Fruit fly (Drosophila melanogaster) whole organism, embryonic: ENCODE data around the gene CG11052.
A peak's percentile ranks its signal among the peaks of the same experiment; 100 is the strongest.

Experiments
- Adf1 ChIP-seq: fragments of 200-800 bp; sonication (Bioruptor generic); IDR thresholded peaks from 2 replicates; pipeline ENCODE4 v1.3.6; 2022; ENCODE audit warnings: missing biosample characterization, missing genetic modification characterization
- Atf-2 ChIP-seq: fragments of 200-800 bp; sonication (Bioruptor generic); optimal IDR thresholded peaks from 2 replicates; lab custom pipeline; 2016; ENCODE audit warnings: missing biosample characterization, missing genetic modification characterization
- Bgb ChIP-seq: fragments of 200-800 bp; sonication (Bioruptor generic); IDR thresholded peaks from 2 replicates; pipeline ENCODE4 v1.3.6; 2022; ENCODE audit warnings: missing biosample characterization, missing genetic modification characterization; ENCODE audit not compliant: partially characterized antibody
- CG10321 ChIP-seq: fragments of 200-800 bp; sonication (Bioruptor generic); IDR thresholded peaks from 2 replicates; pipeline ENCODE4 v1.3.6; 2022; ENCODE audit warnings: missing biosample characterization, missing genetic modification characterization
- CG10565 ChIP-seq: fragments of 200-800 bp; sonication (Bioruptor generic); optimal IDR thresholded peaks from 3 replicates; lab custom pipeline; 2016; ENCODE audit warnings: missing biosample characterization, mild to moderate bottlenecking, missing genetic modification characterization
- CG10979 ChIP-seq: fragments of 200-800 bp; sonication (Bioruptor generic); optimal IDR thresholded peaks from 2 replicates; lab custom pipeline; 2018; ENCODE audit warnings: missing biosample characterization, mild to moderate bottlenecking, missing genetic modification characterization, moderate library complexity
- CG14014 ChIP-seq: fragments of 200-800 bp; sonication (Bioruptor generic); IDR thresholded peaks from 2 replicates; pipeline ENCODE4 v1.3.6; 2022; ENCODE audit warnings: missing biosample characterization, missing genetic modification characterization
- CG15073 ChIP-seq: fragments of 200-800 bp; sonication (Bioruptor generic); optimal IDR thresholded peaks from 2 replicates; lab custom pipeline; 2016; ENCODE audit warnings: missing biosample characterization, missing genetic modification characterization
- CG15601 ChIP-seq: fragments of 200-800 bp; sonication (Bioruptor generic); optimal IDR thresholded peaks from 3 replicates; lab custom pipeline; 2019; ENCODE audit warnings: missing biosample characterization, mild to moderate bottlenecking, missing genetic modification characterization, moderate library complexity
- CG15696 ChIP-seq: fragments of 200-800 bp; sonication (Bioruptor generic); optimal IDR thresholded peaks from 2 replicates; lab custom pipeline; 2019; ENCODE audit warnings: missing biosample characterization, mild to moderate bottlenecking, missing genetic modification characterization, moderate library complexity
- CG16813 ChIP-seq: fragments of 200-800 bp; sonication (Bioruptor generic); IDR thresholded peaks from 3 replicates; pipeline ENCODE4 v1.3.6; 2022; ENCODE audit warnings: missing biosample characterization, missing genetic modification characterization; ENCODE audit not compliant: partially characterized antibody
- CG17361 ChIP-seq: fragments of 200-800 bp; sonication (Bioruptor generic); IDR thresholded peaks from 3 replicates; pipeline ENCODE4 v1.3.6; 2022; ENCODE audit warnings: missing biosample characterization, missing genetic modification characterization
- CG17802 ChIP-seq: fragments of 200-800 bp; sonication (Bioruptor generic); optimal IDR thresholded peaks from 2 replicates; lab custom pipeline; 2018; ENCODE audit warnings: missing biosample characterization, mild to moderate bottlenecking, missing genetic modification characterization, moderate library complexity
- CG18262 ChIP-seq: fragments of 200-800 bp; optimal IDR thresholded peaks from 3 replicates; lab custom pipeline; 2019; ENCODE audit warnings: missing biosample characterization, mild to moderate bottlenecking, missing genetic modification characterization, moderate library complexity
- CG18476 ChIP-seq: fragments of 200-800 bp; sonication (Bioruptor generic); optimal IDR thresholded peaks from 2 replicates; lab custom pipeline; 2016; ENCODE audit warnings: missing biosample characterization, mild to moderate bottlenecking, missing genetic modification characterization
- CG2712 ChIP-seq: fragments of 200-800 bp; optimal IDR thresholded peaks from 3 replicates; lab custom pipeline; 2019; ENCODE audit warnings: missing biosample characterization, mild to moderate bottlenecking, missing genetic modification characterization, moderate library complexity
- CG32767 ChIP-seq: fragments of 200-800 bp; sonication (Bioruptor generic); IDR thresholded peaks from 2 replicates; pipeline ENCODE4 v1.3.6; 2022; ENCODE audit warnings: missing biosample characterization, missing genetic modification characterization
- CG32772 ChIP-seq: fragments of 200-800 bp; sonication (Bioruptor generic); IDR thresholded peaks from 2 replicates; pipeline ENCODE4 v1.3.6; 2022; ENCODE audit warnings: missing biosample characterization, missing genetic modification characterization
- CG4404 ChIP-seq: fragments of 200-800 bp; sonication (Bioruptor generic); IDR thresholded peaks from 2 replicates; pipeline ENCODE4 v1.3.6; 2022; ENCODE audit warnings: missing biosample characterization, missing genetic modification characterization
- CG5245 ChIP-seq: fragments of 200-800 bp; sonication (Bioruptor generic); optimal IDR thresholded peaks from 3 replicates; lab custom pipeline; 2016; ENCODE audit warnings: missing biosample characterization, missing genetic modification characterization
- CG7271 ChIP-seq: fragments of 200-800 bp; sonication (Bioruptor generic); optimal IDR thresholded peaks from 2 replicates; lab custom pipeline; 2018; ENCODE audit warnings: missing biosample characterization, mild to moderate bottlenecking, missing genetic modification characterization, moderate library complexity
- CG7839 ChIP-seq: fragments of 200-800 bp; sonication (Bioruptor generic); optimal IDR thresholded peaks from 3 replicates; lab custom pipeline; 2018; ENCODE audit warnings: missing biosample characterization, mild to moderate bottlenecking, missing genetic modification characterization, moderate library complexity
- CG8089 ChIP-seq: fragments of 200-800 bp; sonication (Bioruptor generic); optimal IDR thresholded peaks from 3 replicates; lab custom pipeline; 2016; ENCODE audit warnings: missing biosample characterization, missing genetic modification characterization
- CG8359 ChIP-seq: fragments of 200-800 bp; sonication (Bioruptor generic); optimal IDR thresholded peaks from 2 replicates; lab custom pipeline; 2017; ENCODE audit warnings: missing biosample characterization, mild to moderate bottlenecking, missing genetic modification characterization, borderline replicate concordance
- CG8478 ChIP-seq: fragments of >200 bp; optimal IDR thresholded peaks from 2 replicates; lab custom pipeline; 2018
- CG9817 ChIP-seq: fragments of 200-800 bp; sonication (Bioruptor generic); optimal IDR thresholded peaks from 2 replicates; lab custom pipeline; 2018; ENCODE audit warnings: missing biosample characterization, mild to moderate bottlenecking, missing genetic modification characterization, moderate library complexity
- CoRest ChIP-seq: fragments of 200-800 bp; sonication (Bioruptor generic); optimal IDR thresholded peaks from 3 replicates; lab custom pipeline; 2018; ENCODE audit warnings: missing biosample characterization, mild to moderate bottlenecking, missing genetic modification characterization, moderate library complexity
- Hey ChIP-seq: fragments of 200-800 bp; sonication (Bioruptor generic); optimal IDR thresholded peaks from 3 replicates; lab custom pipeline; 2018; ENCODE audit warnings: missing biosample characterization, mild to moderate bottlenecking, missing genetic modification characterization
- Med ChIP-seq: fragments of 200-800 bp; sonication (Bioruptor generic); peaks from one replicate; lab custom pipeline; 2016; ENCODE audit warnings: missing biosample characterization, missing genetic modification characterization, mild to moderate bottlenecking, inconsistent platforms, moderate library complexity
- Oaz ChIP-seq: fragments of 200-800 bp; sonication (Bioruptor generic); IDR thresholded peaks from 2 replicates; pipeline ENCODE4 v1.3.6; 2022; ENCODE audit warnings: missing biosample characterization, missing genetic modification characterization
- Spps ChIP-seq: fragments of 200-800 bp; sonication (Bioruptor generic); optimal IDR thresholded peaks from 2 replicates; lab custom pipeline; 2018; ENCODE audit warnings: missing biosample characterization, mild to moderate bottlenecking, missing genetic modification characterization
- amos ChIP-seq: fragments of 200-800 bp; sonication (Bioruptor generic); IDR thresholded peaks from 2 replicates; pipeline ENCODE4 v1.3.6; 2022; ENCODE audit warnings: missing biosample characterization, missing genetic modification characterization; ENCODE audit not compliant: partially characterized antibody
- bigmax ChIP-seq: fragments of 200-800 bp; sonication (Bioruptor generic); optimal IDR thresholded peaks from 2 replicates; lab custom pipeline; 2018; ENCODE audit warnings: missing biosample characterization, mild to moderate bottlenecking, missing genetic modification characterization
- chm ChIP-seq: fragments of 200-800 bp; sonication (Bioruptor generic); IDR thresholded peaks from 2 replicates; pipeline ENCODE4 v1.3.6; 2022; ENCODE audit warnings: missing biosample characterization, missing genetic modification characterization
- ci ChIP-seq: fragments of 200-800 bp; sonication (Bioruptor generic); IDR thresholded peaks from 3 replicates; pipeline ENCODE4 v1.3.6; 2022; ENCODE audit warnings: missing biosample characterization, missing genetic modification characterization
- dysf ChIP-seq: fragments of 200-800 bp; sonication (Bioruptor generic); IDR thresholded peaks from 3 replicates; pipeline ENCODE4 v1.3.6; 2022; ENCODE audit warnings: missing biosample characterization, missing genetic modification characterization
- grau ChIP-seq: fragments of 200-800 bp; optimal IDR thresholded peaks from 3 replicates; lab custom pipeline; 2019; ENCODE audit warnings: missing biosample characterization, mild to moderate bottlenecking, missing genetic modification characterization, moderate library complexity
- grn ChIP-seq: fragments of 200-800 bp; sonication (Bioruptor generic); optimal IDR thresholded peaks from 3 replicates; lab custom pipeline; 2017; ENCODE audit warnings: missing biosample characterization, missing genetic modification characterization
- hth ChIP-seq: fragments of >200 bp; optimal IDR thresholded peaks from 2 replicates; lab custom pipeline; 2017; ENCODE audit warnings: inconsistent platforms
- lmd ChIP-seq: fragments of 200-800 bp; sonication (Bioruptor generic); IDR thresholded peaks from 2 replicates; pipeline ENCODE4 v1.3.6; 2022; ENCODE audit warnings: missing biosample characterization, missing genetic modification characterization
- nom ChIP-seq: fragments of 200-800 bp; sonication (Bioruptor generic); optimal IDR thresholded peaks from 2 replicates; lab custom pipeline; 2017; ENCODE audit warnings: missing biosample characterization, missing genetic modification characterization, mild to moderate bottlenecking, moderate library complexity, missing genetic modification reagents
- pita ChIP-seq: fragments of 200-800 bp; sonication (Bioruptor generic); optimal IDR thresholded peaks from 2 replicates; lab custom pipeline; 2017; ENCODE audit warnings: missing biosample characterization, mild to moderate bottlenecking, missing genetic modification characterization
- rib ChIP-seq: fragments of 200-800 bp; sonication (Bioruptor generic); IDR thresholded peaks from 2 replicates; pipeline ENCODE4 v1.3.6; 2022; ENCODE audit warnings: missing biosample characterization, missing genetic modification characterization
- ro ChIP-seq: fragments of 200-800 bp; sonication (Bioruptor generic); IDR thresholded peaks from 2 replicates; pipeline ENCODE4 v1.3.6; 2022; ENCODE audit warnings: missing biosample characterization, missing genetic modification characterization
- row ChIP-seq: fragments of 200-800 bp; sonication (Bioruptor generic); IDR thresholded peaks from 3 replicates; pipeline ENCODE4 v1.3.6; 2022; ENCODE audit warnings: missing biosample characterization, missing genetic modification characterization
- trem ChIP-seq: fragments of 200-800 bp; optimal IDR thresholded peaks from 3 replicates; lab custom pipeline; 2019; ENCODE audit warnings: missing biosample characterization, mild to moderate bottlenecking, missing genetic modification characterization, moderate library complexity
- twi ChIP-seq: fragments of 200-800 bp; optimal IDR thresholded peaks from 2 replicates; lab custom pipeline; 2019; ENCODE audit warnings: missing biosample characterization, mild to moderate bottlenecking, missing genetic modification characterization, moderate library complexity
- zen ChIP-seq: fragments of 200-800 bp; sonication (Bioruptor generic); optimal IDR thresholded peaks from 3 replicates; lab custom pipeline; 2018; ENCODE audit warnings: missing biosample characterization, mild to moderate bottlenecking, missing genetic modification characterization, moderate library complexity
- zf30C ChIP-seq: fragments of 200-800 bp; sonication (Bioruptor generic); optimal IDR thresholded peaks from 3 replicates; lab custom pipeline; 2018; ENCODE audit warnings: missing biosample characterization, mild to moderate bottlenecking, missing genetic modification characterization

The CG11052 gene

DNA sequence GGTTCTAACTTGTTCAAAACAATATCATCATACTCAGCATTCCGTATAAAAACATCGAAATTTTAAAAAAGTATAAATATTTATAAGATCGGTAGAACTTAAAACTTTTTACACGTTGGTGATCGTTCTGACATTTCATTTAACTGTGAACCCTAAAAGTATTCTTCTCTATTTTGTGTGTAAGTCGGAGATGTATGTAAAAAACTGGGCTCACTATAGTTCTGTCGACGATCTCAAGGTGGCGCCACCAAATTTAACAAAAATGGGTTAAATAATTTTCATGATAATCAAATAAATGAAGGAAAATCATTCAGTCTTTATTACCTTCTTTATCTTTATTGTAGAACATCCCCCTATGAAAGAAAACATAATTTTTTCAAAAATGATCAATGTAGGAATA, 27.7 kb downstream of the CG11052 start (continued):
- TF ChIP-seq trem = peak; percentile 15
- TF ChIP-seq CG9817 = no peak
- TF ChIP-seq bigmax (GFP tag; lab: Kevin White, UChicago) = no peak
- peak; percentile 3 for TF ChIP-seq CG15696 (tag; lab: Kevin White, UChicago)
- peak; percentile 18 for TF ChIP-seq CG15601 (tag; lab: Kevin White, UChicago)
- no peak for TF ChIP-seq CG10565 (GFP tag; lab: Kevin White, UChicago)
- peak; percentile 16 for TF ChIP-seq CG7839 (tag; lab: Kevin White, UChicago)
- TF ChIP-seq Adf1 = no peak
- peak; percentile 25 for TF ChIP-seq CG2712 (tag; lab: Kevin White, UChicago)
- TF ChIP-seq CG15073 (GFP tag; lab: Kevin White, UChicago) = no peak
- peak; percentile 22 for TF ChIP-seq CG18262 (tag; lab: Kevin White, UChicago)
- TF ChIP-seq CG4404 (GFP tag; lab: Robert Waterston, UW) = no peak
- TF ChIP-seq chm = no peak
- TF ChIP-seq Hey (tag; lab: Kevin White, UChicago) = no peak
- no peak for TF ChIP-seq CG17802 (tag; lab: Kevin White, UChicago)
- TF ChIP-seq grau = peak; percentile 12
- TF ChIP-seq grn (GFP tag; lab: Kevin White, UChicago) = no peak
- TF ChIP-seq CG8089 (GFP tag; lab: Kevin White, UChicago) = no peak
- no peak for TF ChIP-seq CG32767 (GFP tag; lab: Robert Waterston, UW)
- TF ChIP-seq Bgb (GFP tag; lab: Robert Waterston, UW) = peak; percentile 63
- TF ChIP-seq Med (GFP tag; lab: Kevin White, UChicago) = peak; percentile 74
- no peak for TF ChIP-seq CG18476 (GFP tag; lab: Kevin White, UChicago)
- peak; percentile 2 for TF ChIP-seq pita (GFP tag; lab: Kevin White, UChicago)
- peak; percentile 65 for TF ChIP-seq amos (GFP tag; lab: Robert Waterston, UW)
- TF ChIP-seq CG17361 (GFP tag; lab: Robert Waterston, UW) = peak; percentile 35; the same call in 1 of the 3 replicates
- TF ChIP-seq CG10979 = peak; percentile 10
- TF ChIP-seq CG16813 (GFP tag; lab: Robert Waterston, UW) = 0 out of 3 replicates have a peak, but pooled peaks have one; percentile 35
- TF ChIP-seq CoRest (tag; lab: Kevin White, UChicago) = peak; percentile 8
- TF ChIP-seq ro (GFP tag; lab: Robert Waterston, UW) = no peak
- no peak for TF ChIP-seq Spps (tag; lab: Kevin White, UChicago)
- no peak for TF ChIP-seq CG10321 (GFP tag; lab: Robert Waterston, UW)
- no peak for TF ChIP-seq lmd (GFP tag; lab: Robert Waterston, UW)

DNA sequence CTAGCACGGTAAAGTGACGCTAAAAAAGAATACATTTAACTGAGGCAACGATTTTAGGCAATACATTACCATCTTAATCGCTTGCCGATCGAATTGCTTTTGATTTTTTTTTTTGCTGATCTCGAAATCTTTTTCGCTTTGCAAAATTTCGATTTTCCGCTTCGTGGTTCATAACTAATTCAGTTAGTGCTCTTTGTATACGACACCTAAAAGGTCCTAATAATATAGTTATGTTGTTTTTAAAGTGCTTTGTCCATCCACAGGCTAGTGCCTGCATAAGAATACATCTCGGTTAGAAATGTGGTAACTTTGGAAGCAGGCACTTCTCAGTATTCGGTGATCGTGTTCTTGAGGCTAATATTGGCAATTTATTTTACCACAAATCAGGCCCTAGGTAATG, 28.9 kb downstream of the CG11052 start, which contains the start of gene Sfp84E:
TSS of gene Sfp84E (minus strand) at position 101 of the 400 bp plus-strand sequence.
- TF ChIP-seq row (GFP tag; lab: Robert Waterston, UW) (no peak), CG5245 (GFP tag; lab: Kevin White, UChicago) (no peak), ci (GFP tag; lab: Robert Waterston, UW) (no peak), dysf (no peak), CG14014 (GFP tag; lab: Robert Waterston, UW) (no peak), CG32772 (no peak), twi (tag; lab: Kevin White, UChicago) (no peak), zen (tag; lab: Kevin White, UChicago) (no peak), CG7271 (tag; lab: Kevin White, UChicago) (no peak), zf30C (GFP tag; lab: Kevin White, UChicago) (no peak), CG17361 (GFP tag; lab: Robert Waterston, UW) (no peak), Atf-2 (no peak), CG8478 (lab: Kevin White, UChicago) (no peak), nom (no peak), Oaz (GFP tag; lab: Robert Waterston, UW) (no peak), hth (lab: Kevin White, UChicago) (no peak), rib (GFP tag; lab: Robert Waterston, UW) (no peak), CG8359 (GFP tag; lab: Kevin White, UChicago) (no peak)
